Fruit fly (Drosophila melanogaster) whole organism, embryonic: Measurements from ENCODE around the gene CG7945.

Experiments
- B-H2 ChIP-seq: fragments of 200-800 bp; sonication (Bioruptor generic); optimal IDR thresholded peaks from 2 replicates; lab custom pipeline; 2018; ENCODE audit warnings: missing biosample characterization, mild to moderate bottlenecking, missing genetic modification characterization
- CG10209 ChIP-seq: fragments of 200-800 bp; sonication (Bioruptor generic); optimal IDR thresholded peaks from 3 replicates; lab custom pipeline; 2017; ENCODE audit warnings: missing biosample characterization, mild to moderate bottlenecking, missing genetic modification characterization, missing genetic modification reagents
- CG1024 ChIP-seq: fragments of 200-800 bp; sonication (Bioruptor generic); IDR thresholded peaks from 2 replicates; pipeline ENCODE4 v1.3.6; 2022; ENCODE audit warnings: missing biosample characterization, missing genetic modification characterization
- CG10274 ChIP-seq: fragments of 200-800 bp; sonication (Bioruptor generic); optimal IDR thresholded peaks from 3 replicates; lab custom pipeline; 2017; ENCODE audit warnings: missing biosample characterization, mild to moderate bottlenecking, missing genetic modification characterization
- CG11696 ChIP-seq: fragments of 200-800 bp; sonication (Bioruptor generic); IDR thresholded peaks from 2 replicates; pipeline ENCODE4 v1.3.6; 2022; ENCODE audit warnings: missing biosample characterization, missing genetic modification characterization
- CG1233 ChIP-seq: fragments of 200-800 bp; sonication (Bioruptor generic); optimal IDR thresholded peaks from 4 replicates; lab custom pipeline; 2018; ENCODE audit warnings: missing biosample characterization, mild to moderate bottlenecking, missing genetic modification characterization
- CG12769 ChIP-seq: fragments of 200-800 bp; sonication (Bioruptor generic); optimal IDR thresholded peaks from 2 replicates; lab custom pipeline; 2019; ENCODE audit warnings: missing biosample characterization, mild to moderate bottlenecking, missing genetic modification characterization, moderate library complexity
- CG13296 ChIP-seq: fragments of 200-800 bp; sonication (Bioruptor generic); optimal IDR thresholded peaks from 3 replicates; lab custom pipeline; 2018; ENCODE audit warnings: missing biosample characterization, mild to moderate bottlenecking, missing genetic modification characterization
- CG13894 ChIP-seq: fragments of 200-800 bp; sonication (Bioruptor generic); optimal IDR thresholded peaks from 3 replicates; lab custom pipeline; 2018; ENCODE audit warnings: missing biosample characterization, mild to moderate bottlenecking, missing genetic modification characterization, moderate library complexity
- CG14014 ChIP-seq: fragments of 200-800 bp; sonication (Bioruptor generic); IDR thresholded peaks from 2 replicates; pipeline ENCODE4 v1.3.6; 2022; ENCODE audit warnings: missing biosample characterization, missing genetic modification characterization
- CG18619 ChIP-seq: fragments of 200-800 bp; sonication (Bioruptor generic); optimal IDR thresholded peaks from 3 replicates; lab custom pipeline; 2017; ENCODE audit warnings: missing biosample characterization, mild to moderate bottlenecking, missing genetic modification characterization
- CG4328 ChIP-seq: fragments of 200-800 bp; sonication (Bioruptor generic); optimal IDR thresholded peaks from 3 replicates; lab custom pipeline; 2017; ENCODE audit warnings: missing biosample characterization, missing genetic modification reagents, missing genetic modification characterization
- CG6765 ChIP-seq: fragments of 200-800 bp; sonication (Bioruptor generic); optimal IDR thresholded peaks from 3 replicates; lab custom pipeline; 2017; ENCODE audit warnings: missing biosample characterization, mild to moderate bottlenecking, missing genetic modification characterization
- CG6813 ChIP-seq: fragments of 200-800 bp; sonication (Bioruptor generic); optimal IDR thresholded peaks from 2 replicates; lab custom pipeline; 2017; ENCODE audit warnings: missing biosample characterization, missing genetic modification characterization, mild to moderate bottlenecking, moderate library complexity, missing genetic modification reagents
- CG7556 ChIP-seq: fragments of 200-800 bp; sonication (Bioruptor generic); optimal IDR thresholded peaks from 2 replicates; lab custom pipeline; 2017; ENCODE audit warnings: missing biosample characterization, mild to moderate bottlenecking, missing genetic modification characterization
- CG7839 ChIP-seq: fragments of 200-800 bp; sonication (Bioruptor generic); optimal IDR thresholded peaks from 3 replicates; lab custom pipeline; 2018; ENCODE audit warnings: missing biosample characterization, mild to moderate bottlenecking, missing genetic modification characterization, moderate library complexity
- CG8290 ChIP-seq, 3 experiments: fragments of 200-800 bp; sonication (Bioruptor generic); optimal IDR thresholded peaks; 2 replicates each; lab custom pipeline; 2016 to 2019; ENCODE audit warnings: missing biosample characterization in 3 of 3, missing genetic modification characterization in 3 of 3, mild to moderate bottlenecking in 2 of 3, moderate library complexity in 1 of 3
- CG9876 ChIP-seq: fragments of 200-800 bp; sonication (Bioruptor generic); optimal IDR thresholded peaks from 2 replicates; lab custom pipeline; 2016; ENCODE audit warnings: missing biosample characterization, missing genetic modification characterization
- CoRest ChIP-seq: fragments of 200-800 bp; sonication (Bioruptor generic); optimal IDR thresholded peaks from 3 replicates; lab custom pipeline; 2018; ENCODE audit warnings: missing biosample characterization, mild to moderate bottlenecking, missing genetic modification characterization, moderate library complexity
- CrebB ChIP-seq: fragments of 200-800 bp; sonication (Bioruptor generic); optimal IDR thresholded peaks from 3 replicates; lab custom pipeline; 2018; ENCODE audit warnings: missing biosample characterization, mild to moderate bottlenecking, missing genetic modification characterization
- Deaf1 ChIP-seq: fragments of 200-800 bp; optimal IDR thresholded peaks from 3 replicates; lab custom pipeline; 2019; ENCODE audit warnings: missing biosample characterization, mild to moderate bottlenecking, missing genetic modification characterization, moderate library complexity
- Dip3 ChIP-seq: fragments of 200-800 bp; sonication (Bioruptor generic); optimal IDR thresholded peaks from 3 replicates; lab custom pipeline; 2016; ENCODE audit warnings: missing biosample characterization, missing genetic modification characterization
- Ets97D ChIP-seq: fragments of 200-800 bp; sonication (Bioruptor generic); optimal IDR thresholded peaks from 3 replicates; lab custom pipeline; 2016; ENCODE audit warnings: missing biosample characterization, missing genetic modification characterization
- Fer1 ChIP-seq: fragments of 200-800 bp; sonication (Bioruptor generic); optimal IDR thresholded peaks from 2 replicates; lab custom pipeline; 2017; ENCODE audit warnings: missing biosample characterization, mild to moderate bottlenecking, missing genetic modification characterization
- Hand ChIP-seq: fragments of 200-800 bp; sonication (Bioruptor generic); optimal IDR thresholded peaks from 2 replicates; lab custom pipeline; 2017; ENCODE audit warnings: mild to moderate bottlenecking, missing biosample characterization, missing genetic modification reagents, missing genetic modification characterization
- HmgZ ChIP-seq: fragments of 200-800 bp; sonication (Bioruptor generic); optimal IDR thresholded peaks from 2 replicates; lab custom pipeline; 2018; ENCODE audit warnings: missing biosample characterization, mild to moderate bottlenecking, missing genetic modification characterization
- Hmr ChIP-seq: fragments of 200-800 bp; sonication (Bioruptor generic); optimal IDR thresholded peaks from 3 replicates; lab custom pipeline; 2017; ENCODE audit warnings: mild to moderate bottlenecking, missing biosample characterization, missing genetic modification reagents, missing genetic modification characterization
- MTF-1 ChIP-seq: fragments of 200-800 bp; sonication (Bioruptor generic); optimal IDR thresholded peaks from 2 replicates; lab custom pipeline; 2018; ENCODE audit warnings: missing biosample characterization, mild to moderate bottlenecking, missing genetic modification characterization, borderline replicate concordance
- Med ChIP-seq: fragments of 200-800 bp; sonication (Bioruptor generic); peaks from one replicate; lab custom pipeline; 2016; ENCODE audit warnings: missing biosample characterization, missing genetic modification characterization, mild to moderate bottlenecking, inconsistent platforms, moderate library complexity
- Meics ChIP-seq: fragments of 200-800 bp; sonication (Bioruptor generic); optimal IDR thresholded peaks from 2 replicates; lab custom pipeline; 2017; ENCODE audit warnings: missing biosample characterization, mild to moderate bottlenecking, missing genetic modification characterization
- NFAT ChIP-seq: fragments of 200-800 bp; sonication (Bioruptor generic); IDR thresholded peaks from 2 replicates; pipeline ENCODE4 v1.3.6; 2022; ENCODE audit warnings: missing biosample characterization, missing genetic modification characterization
- PHDP ChIP-seq: fragments of 200-800 bp; sonication (Bioruptor generic); optimal IDR thresholded peaks from 3 replicates; lab custom pipeline; 2018; ENCODE audit warnings: missing biosample characterization, mild to moderate bottlenecking, missing genetic modification characterization, moderate library complexity
- ara ChIP-seq: fragments of 200-800 bp; sonication (Bioruptor generic); IDR thresholded peaks from 2 replicates; pipeline ENCODE4 v1.3.6; 2022; ENCODE audit warnings: missing biosample characterization, missing genetic modification characterization
- bab2 ChIP-seq: fragments of 200-800 bp; sonication (Bioruptor generic); optimal IDR thresholded peaks from 2 replicates; lab custom pipeline; 2016; ENCODE audit warnings: missing biosample characterization, missing genetic modification characterization
- caup ChIP-seq: fragments of 200-800 bp; sonication (Bioruptor generic); optimal IDR thresholded peaks from 3 replicates; lab custom pipeline; 2017; ENCODE audit warnings: missing biosample characterization, mild to moderate bottlenecking, missing genetic modification characterization, moderate library complexity; ENCODE audit not compliant: severe bottlenecking
- cwo ChIP-seq: fragments of 200-800 bp; sonication (Bioruptor generic); optimal IDR thresholded peaks from 3 replicates; lab custom pipeline; 2017; ENCODE audit warnings: missing biosample characterization, missing genetic modification characterization, mild to moderate bottlenecking, moderate library complexity, missing genetic modification reagents
- danr ChIP-seq: fragments of 200-800 bp; sonication (Bioruptor generic); IDR thresholded peaks from 2 replicates; pipeline ENCODE4 v1.3.6; 2022; ENCODE audit warnings: missing biosample characterization, missing genetic modification characterization
- fd3F ChIP-seq: fragments of 200-800 bp; sonication (Bioruptor generic); optimal IDR thresholded peaks from 2 replicates; lab custom pipeline; 2018; ENCODE audit warnings: missing biosample characterization, mild to moderate bottlenecking, missing genetic modification characterization, moderate library complexity
- grau ChIP-seq: fragments of 200-800 bp; optimal IDR thresholded peaks from 3 replicates; lab custom pipeline; 2019; ENCODE audit warnings: missing biosample characterization, mild to moderate bottlenecking, missing genetic modification characterization, moderate library complexity
- odd ChIP-seq: fragments of 200-800 bp; sonication (Bioruptor generic); optimal IDR thresholded peaks from 2 replicates; lab custom pipeline; 2017; ENCODE audit warnings: missing biosample characterization, mild to moderate bottlenecking, missing genetic modification characterization
- org-1 ChIP-seq: fragments of 200-800 bp; sonication (Bioruptor generic); optimal IDR thresholded peaks from 2 replicates; lab custom pipeline; 2017; ENCODE audit warnings: missing biosample characterization, missing genetic modification characterization
- otp ChIP-seq: fragments of 200-800 bp; sonication (Bioruptor generic); IDR thresholded peaks from 3 replicates; pipeline ENCODE4, ENCODE4 v1.3.6; 2022; ENCODE audit warnings: missing biosample characterization, missing genetic modification characterization
- tap ChIP-seq: fragments of 200-800 bp; optimal IDR thresholded peaks from 3 replicates; lab custom pipeline; 2019; ENCODE audit warnings: missing biosample characterization, mild to moderate bottlenecking, missing genetic modification characterization, moderate library complexity
- unpg ChIP-seq: fragments of 200-800 bp; sonication (Bioruptor generic); optimal IDR thresholded peaks from 3 replicates; lab custom pipeline; 2018; ENCODE audit warnings: missing biosample characterization, mild to moderate bottlenecking, missing genetic modification characterization, moderate library complexity
- wek ChIP-seq: fragments of 200-800 bp; sonication (Bioruptor generic); optimal IDR thresholded peaks from 3 replicates; lab custom pipeline; 2018; ENCODE audit warnings: missing biosample characterization, mild to moderate bottlenecking, missing genetic modification characterization, moderate library complexity

The CG7945 gene

dm6 chr3L:15548843-15549242 is 24.9 kb upstream of the CG7945 start (continued):
- TF ChIP-seq caup (GFP tag; lab: Kevin White, UChicago) (peak; percentile 74), bab2 (peak; percentile 32), CG13296 (GFP tag; lab: Kevin White, UChicago) (peak; percentile 49), CG6765 (GFP tag; lab: Kevin White, UChicago) (peak; percentile 44), CG8290 (GFP tag; optimal IDR thresholded peaks at IDR 0.05; lab: Kevin White, UChicago) (no peak), CG8290 (tag; optimal IDR thresholded peaks at IDR 0.05; lab: Kevin White, UChicago) (peak in 1 of 2 experiments; percentile 61), CG11696 (GFP tag; lab: Robert Waterston, UW) (0 out of 2 replicates have a peak, but pooled peaks have one; percentile 13), tap (no peak), CG14014 (GFP tag; lab: Robert Waterston, UW) (peak; percentile 13; the same call in 1 of the 2 replicates), CG10209 (GFP tag; lab: Kevin White, UChicago) (peak; percentile 45), org-1 (GFP tag; lab: Kevin White, UChicago) (peak; percentile 37), CrebB (tag; lab: Kevin White, UChicago) (peak; percentile 53), CG9876 (GFP tag; lab: Kevin White, UChicago) (no peak), CG4328 (GFP tag; lab: Kevin White, UChicago) (peak; percentile 42), CG13894 (tag; lab: Kevin White, UChicago) (peak; percentile 19), Meics (GFP tag; lab: Kevin White, UChicago) (peak; percentile 53), otp (GFP tag; lab: Robert Waterston, UW) (no peak), fd3F (GFP tag; lab: Kevin White, UChicago) (peak; percentile 45), Fer1 (GFP tag; lab: Kevin White, UChicago) (peak; percentile 56), CG18619 (peak; percentile 11), CG12769 (tag; lab: Kevin White, UChicago) (peak; percentile 57), odd (peak; percentile 16), CG1233 (GFP tag; lab: Kevin White, UChicago) (peak; percentile 30), Hand (GFP tag; lab: Kevin White, UChicago) (peak; percentile 42), CG1024 (GFP tag; lab: Robert Waterston, UW) (no peak), Med (GFP tag; lab: Kevin White, UChicago) (peak; percentile 72), HmgZ (peak; percentile 6), MTF-1 (no peak), PHDP (peak; percentile 26), CG10274 (GFP tag; lab: Kevin White, UChicago) (no peak), wek (GFP tag; lab: Kevin White, UChicago) (no peak), CG6813 (peak; percentile 67), Dip3 (GFP tag; lab: Kevin White, UChicago) (no peak), CG7839 (tag; lab: Kevin White, UChicago) (no peak), CG7556 (peak; percentile 23), unpg (GFP tag; lab: Kevin White, UChicago) (peak; percentile 7), grau (tag; lab: Kevin White, UChicago) (peak; percentile 4), Deaf1 (tag; lab: Kevin White, UChicago) (no peak), Ets97D (no peak), danr (GFP tag; lab: Robert Waterston, UW) (peak; percentile 20; the same call in 1 of the 2 replicates), ara (GFP tag; lab: Robert Waterston, UW) (no peak), CoRest (tag; lab: Kevin White, UChicago) (peak; percentile 4), B-H2 (GFP tag; lab: Kevin White, UChicago) (peak; percentile 29), cwo (peak; percentile 32), Hmr (GFP tag; lab: Kevin White, UChicago) (peak; percentile 69), NFAT (GFP tag; lab: Robert Waterston, UW) (no peak)
- TF ChIP-seq, all 482 proteins: peak for 64
